Worm (Caenorhabditis elegans) whole organism, young adult: ENCODE measurements around the gene C29F9.2.

Source experiments
- B0261.1 ChIP-seq: sonication (generic microtip); optimal IDR thresholded peaks from 2 replicates; lab custom pipeline; 2016; ENCODE audit warnings: mild to moderate bottlenecking, missing genetic modification characterization, moderate library complexity, missing compliant biosample characterization
- B0336.3 ChIP-seq: fragments of 200-800 bp; sonication (Bioruptor generic); IDR thresholded peaks from 2 replicates; pipeline ENCODE4 v1.3.6; 2022; ENCODE audit warnings: missing genetic modification characterization, missing compliant biosample characterization
- F10E7.11 ChIP-seq: sonication (generic microtip); optimal IDR thresholded peaks from 2 replicates; lab custom pipeline; 2017; ENCODE audit warnings: mild to moderate bottlenecking, missing genetic modification characterization, moderate library complexity, missing compliant biosample characterization
- F33H1.4 ChIP-seq: fragments of 200-800 bp; sonication (Bioruptor generic); IDR thresholded peaks from 2 replicates; pipeline ENCODE4 v1.3.6; 2022; ENCODE audit warnings: missing genetic modification reagents, missing genetic modification characterization, missing compliant biosample characterization
- F55B11.4 ChIP-seq: sonication (generic microtip); optimal IDR thresholded peaks from 2 replicates; lab custom pipeline; 2016; ENCODE audit warnings: missing compliant biosample characterization, missing genetic modification characterization, borderline replicate concordance; ENCODE audit not compliant: insufficient read depth
- K12H6.12 ChIP-seq: fragments of 200-800 bp; sonication (Bioruptor generic); optimal IDR thresholded peaks from 2 replicates; lab custom pipeline; 2018; ENCODE audit warnings: mild to moderate bottlenecking, missing genetic modification characterization, missing compliant biosample characterization
- T07F8.4 ChIP-seq: sonication (generic microtip); optimal IDR thresholded peaks from 2 replicates; lab custom pipeline; 2016; ENCODE audit warnings: mild to moderate bottlenecking, missing genetic modification characterization, moderate library complexity, missing compliant biosample characterization
- akir-1 ChIP-seq: fragments of 200-800 bp; sonication (Bioruptor generic); optimal IDR thresholded peaks from 2 replicates; lab custom pipeline; 2018; ENCODE audit warnings: mild to moderate bottlenecking, missing genetic modification characterization, moderate library complexity, missing compliant biosample characterization
- aptf-2 ChIP-seq: fragments of 200-800 bp; sonication (Bioruptor generic); conservative IDR thresholded peaks from 2 replicates; pipeline ENCODE4 v1.3.6; 2022; ENCODE audit warnings: missing genetic modification reagents, missing genetic modification characterization, missing compliant biosample characterization
- atf-7 ChIP-seq: sonication (generic microtip); optimal IDR thresholded peaks from 2 replicates; lab custom pipeline; 2017; ENCODE audit warnings: mild to moderate bottlenecking, missing genetic modification characterization, missing compliant biosample characterization
- athp-1 ChIP-seq: sonication (generic microtip); optimal IDR thresholded peaks from 2 replicates; lab custom pipeline; 2017; ENCODE audit warnings: mild to moderate bottlenecking, missing genetic modification characterization, missing compliant biosample characterization
- attf-5 ChIP-seq: fragments of 200-800 bp; sonication (Bioruptor generic); optimal IDR thresholded peaks from 2 replicates; lab custom pipeline; 2018; ENCODE audit warnings: mild to moderate bottlenecking, missing genetic modification characterization, missing compliant biosample characterization
- bed-1 ChIP-seq: fragments of 200-800 bp; sonication (Bioruptor generic); IDR thresholded peaks from 2 replicates; pipeline ENCODE4 v1.3.6; 2022; ENCODE audit warnings: missing genetic modification reagents, missing genetic modification characterization, missing compliant biosample characterization
- cebp-1 ChIP-seq, 2 experiments: fragments of 200-800 bp in 1 of 2; sonication (Bioruptor generic) in 1 of 2; sonication (generic microtip) in 1 of 2; IDR thresholded peaks in 1 of 2; optimal IDR thresholded peaks in 1 of 2; 2 replicates each; pipeline versions ENCODE4 v1.3.6 to Lab custom; 2017 to 2022; ENCODE audit warnings: missing compliant biosample characterization in 2 of 2, missing genetic modification characterization in 2 of 2, mild to moderate bottlenecking in 1 of 2, missing genetic modification reagents in 1 of 2, moderate library complexity in 1 of 2
- ceh-27 ChIP-seq: fragments of 200-800 bp; sonication (Bioruptor generic); optimal IDR thresholded peaks from 2 replicates; lab custom pipeline; 2018; ENCODE audit warnings: mild to moderate bottlenecking, missing genetic modification characterization, moderate library complexity, missing compliant biosample characterization
- ceh-91 ChIP-seq: fragments of 200-800 bp; sonication (Bioruptor generic); IDR thresholded peaks from 2 replicates; pipeline ENCODE4 v1.3.6; 2022; ENCODE audit warnings: missing genetic modification reagents, missing genetic modification characterization, missing compliant biosample characterization
- dpl-1 ChIP-seq: fragments of 150-350 bp; optimal IDR thresholded peaks from 2 replicates; lab custom pipeline; 2014; ENCODE audit warnings: missing biosample characterization, missing genetic modification reagents, missing genetic modification characterization
- efl-1 ChIP-seq: fragments of 150-350 bp; optimal IDR thresholded peaks from 2 replicates; lab custom pipeline; 2014; ENCODE audit warnings: missing biosample characterization, missing genetic modification reagents, missing genetic modification characterization
- egl-44 ChIP-seq: fragments of 200-800 bp; sonication (Bioruptor generic); IDR thresholded peaks from 2 replicates; pipeline ENCODE4 v1.3.6; 2022; ENCODE audit warnings: missing genetic modification reagents, missing genetic modification characterization, missing compliant biosample characterization
- egrh-3 ChIP-seq: fragments of 200-800 bp; sonication (Bioruptor generic); IDR thresholded peaks from 2 replicates; pipeline ENCODE4 v1.3.6; 2022; ENCODE audit warnings: missing genetic modification reagents, missing genetic modification characterization, missing compliant biosample characterization
- hlh-12 ChIP-seq: sonication (generic microtip); optimal IDR thresholded peaks from 2 replicates; lab custom pipeline; 2016; ENCODE audit warnings: missing genetic modification characterization, missing compliant biosample characterization
- hsf-1 ChIP-seq: fragments of 200-800 bp; sonication (Bioruptor generic); IDR thresholded peaks from 2 replicates; pipeline ENCODE4 v1.3.6; 2022; ENCODE audit warnings: missing genetic modification reagents, missing genetic modification characterization, missing compliant biosample characterization
- let-526 ChIP-seq: fragments of 200-800 bp; sonication (Bioruptor generic); IDR thresholded peaks from 2 replicates; pipeline ENCODE4 v1.3.6; 2022; ENCODE audit warnings: missing genetic modification reagents, missing genetic modification characterization, missing compliant biosample characterization
- let-607 ChIP-seq, 2 experiments: fragments of 200-800 bp in 1 of 2; sonication (Bioruptor generic) in 1 of 2; sonication (generic microtip) in 1 of 2; optimal IDR thresholded peaks; 2 replicates each; lab custom pipeline; 2016 to 2018; ENCODE audit warnings: mild to moderate bottlenecking in 2 of 2, missing compliant biosample characterization in 2 of 2, missing genetic modification characterization in 2 of 2, moderate library complexity in 2 of 2, missing genotype in 1 of 2
- nhr-179 ChIP-seq: sonication (generic microtip); optimal IDR thresholded peaks from 2 replicates; lab custom pipeline; 2016; ENCODE audit warnings: mild to moderate bottlenecking, missing genetic modification characterization, missing compliant biosample characterization
- nhr-80 ChIP-seq: sonication (generic microtip); optimal IDR thresholded peaks from 2 replicates; lab custom pipeline; 2016; ENCODE audit warnings: missing genetic modification characterization, missing compliant biosample characterization
- rcor-1 ChIP-seq: fragments of 200-800 bp; sonication (Bioruptor generic); IDR thresholded peaks from 2 replicates; pipeline ENCODE4 v1.3.6; 2022; ENCODE audit warnings: missing genetic modification reagents, missing genetic modification characterization, missing compliant biosample characterization
- rpc-1 ChIP-seq, 2 experiments: fragments of 150-350 bp in 1 of 2; sonication (generic microtip) in 1 of 2; optimal IDR thresholded peaks; 2 replicates each; lab custom pipeline; 2014 to 2018; ENCODE audit warnings: missing biosample characterization in 1 of 2, missing genetic modification characterization in 1 of 2, missing genetic modification reagents in 1 of 2, missing genotype in 1 of 2
- tbx-9 ChIP-seq: sonication (generic microtip); optimal IDR thresholded peaks from 2 replicates; lab custom pipeline; 2016; ENCODE audit warnings: borderline replicate concordance, missing genetic modification characterization, inconsistent platforms, missing compliant biosample characterization
- xnd-1 ChIP-seq: sonication (generic microtip); optimal IDR thresholded peaks from 2 replicates; lab custom pipeline; 2016; ENCODE audit warnings: missing genotype, missing genetic modification reagents, missing genetic modification characterization, missing compliant biosample characterization
- zim-3 ChIP-seq: sonication (generic microtip); optimal IDR thresholded peaks from 2 replicates; lab custom pipeline; 2017; ENCODE audit warnings: mild to moderate bottlenecking, missing genetic modification characterization, moderate library complexity, missing compliant biosample characterization
- ztf-22 ChIP-seq: fragments of 200-800 bp; sonication (Bioruptor generic); optimal IDR thresholded peaks from 2 replicates; lab custom pipeline; 2018; ENCODE audit warnings: mild to moderate bottlenecking, missing genetic modification characterization, moderate library complexity, missing compliant biosample characterization

The C29F9.2 gene

DNA sequence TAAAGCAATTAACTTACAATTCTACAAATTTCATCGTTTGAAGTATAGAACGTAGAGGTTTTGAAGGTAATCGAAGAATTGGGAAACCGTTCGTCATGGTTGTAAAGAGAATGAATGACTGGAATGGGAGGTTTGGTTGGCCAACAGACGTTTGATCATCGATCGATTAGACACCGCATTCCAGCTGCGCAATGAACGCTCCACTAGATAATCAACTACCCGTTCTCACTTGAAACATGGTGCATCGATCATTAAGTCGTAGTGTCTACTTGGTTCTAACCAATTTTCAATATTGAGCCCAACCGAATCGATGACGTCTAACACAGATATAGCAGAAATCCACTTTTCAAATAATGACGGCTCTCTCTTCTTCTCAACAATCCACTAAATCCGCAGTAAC, 12.4 kb downstream of the C29F9.2 start, which contains the start of gene fbxb-82:
fbxb-82 (minus strand) TSS at position 101 of the 400 bp plus-strand sequence.
- TF ChIP-seq ztf-22 (GFP tag; lab: Kevin White, UChicago) (no peak), ceh-91 (GFP tag; lab: Robert Waterston, UW) (no peak), attf-5 (no peak), hsf-1 (GFP tag; lab: Robert Waterston, UW) (no peak), cebp-1 (GFP tag; IDR thresholded peaks at IDR 0.05; lab: Robert Waterston, UW) (no peak), cebp-1 (tag; optimal IDR thresholded peaks at IDR 0.05; lab: Kevin White, UChicago) (no peak), nhr-179 (tag; lab: Kevin White, UChicago) (no peak), xnd-1 (tag; lab: Kevin White, UChicago) (no peak), ceh-27 (GFP tag; lab: Kevin White, UChicago) (no peak)

DNA sequence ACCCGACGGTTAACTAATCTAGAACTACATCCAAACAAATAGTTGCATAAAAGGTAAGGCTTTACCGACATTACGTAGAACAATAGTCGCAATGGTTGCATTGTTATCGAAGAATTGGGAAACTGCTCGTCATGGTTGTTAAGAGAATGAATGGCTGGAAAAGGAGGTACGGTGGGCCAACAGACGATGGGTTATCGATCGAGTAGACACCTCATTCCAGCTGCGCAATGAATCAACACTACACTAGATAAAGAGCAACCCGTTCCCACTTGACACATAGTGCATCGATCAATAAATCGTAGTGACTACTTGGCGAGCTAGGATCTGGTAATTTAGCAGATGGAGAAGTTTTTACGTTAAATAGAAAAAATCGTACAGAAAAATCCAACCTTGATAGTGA, 14.3 kb downstream of the C29F9.2 start, which contains the start of the genes T17A3.12 and fbxb-83:
T17A3.12 (minus strand) TSS at position 101 of the 400 bp plus-strand sequence.
fbxb-83 (minus strand) TSS at position 134 of the 400 bp plus-strand sequence.
- no peak for TF ChIP-seq athp-1 (tag; lab: Kevin White, UChicago)
- TF ChIP-seq egl-44 (GFP tag; lab: Robert Waterston, UW) = no peak
- TF ChIP-seq rcor-1 (GFP tag; lab: Robert Waterston, UW) = no peak
- no peak for TF ChIP-seq aptf-2 (GFP tag; lab: Robert Waterston, UW)
- TF ChIP-seq T07F8.4 (tag; lab: Kevin White, UChicago) = no peak
- TF ChIP-seq let-526 (GFP tag; lab: Robert Waterston, UW) = no peak
- TF ChIP-seq hlh-12 (tag; lab: Kevin White, UChicago) = no peak
- no peak for TF ChIP-seq rpc-1 (optimal IDR thresholded peaks at IDR 0.05; lab: Kevin White, UChicago)
- TF ChIP-seq rpc-1 (tag; optimal IDR thresholded peaks at IDR 0.05; lab: Kevin White, UChicago) = no peak
- no peak for TF ChIP-seq F10E7.11 (tag; lab: Kevin White, UChicago)
- no peak for TF ChIP-seq atf-7 (tag; lab: Kevin White, UChicago)
- no peak for TF ChIP-seq K12H6.12 (tag; lab: Kevin White, UChicago)
- TF ChIP-seq akir-1 = no peak
- no peak for TF ChIP-seq F33H1.4 (GFP tag; lab: Robert Waterston, UW)
- no peak for TF ChIP-seq egrh-3 (GFP tag; lab: Robert Waterston, UW)
- TF ChIP-seq tbx-9 (tag; lab: Kevin White, UChicago) = no peak
- no peak for TF ChIP-seq zim-3 (tag; lab: Kevin White, UChicago)
- no peak for TF ChIP-seq dpl-1
- no peak for TF ChIP-seq ceh-91 (GFP tag; lab: Robert Waterston, UW)

DNA sequence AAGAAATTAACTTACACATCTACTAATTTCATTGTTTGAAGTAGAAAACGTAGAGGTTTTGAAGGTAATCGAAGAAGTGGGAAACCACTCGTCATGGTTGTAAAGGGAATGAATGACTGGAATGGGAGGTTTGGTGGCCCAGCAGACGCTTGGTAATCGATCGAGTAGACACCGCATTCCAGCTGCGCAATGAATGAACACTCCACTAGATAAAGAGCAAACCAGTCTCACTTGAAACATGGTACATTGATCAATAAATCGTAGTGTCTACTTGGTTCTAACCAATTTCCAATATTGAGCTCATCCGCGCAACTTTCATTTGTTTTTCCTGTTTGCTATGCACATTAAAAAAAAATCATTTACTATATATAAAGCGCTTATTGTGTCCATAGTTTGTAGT, 15.6 kb downstream of the C29F9.2 start, which contains the start of gene fbxb-84:
fbxb-84 (minus strand) TSS at position 101 of the 400 bp plus-strand sequence.
- TF ChIP-seq efl-1 (GFP tag; lab: Kevin White, UChicago) (no peak), let-607 (tag; optimal IDR thresholded peaks at IDR 0.05; lab: Kevin White, UChicago) (no peak), bed-1 (GFP tag; lab: Robert Waterston, UW) (no peak), B0261.1 (no peak), B0336.3 (GFP tag; lab: Robert Waterston, UW) (no peak)

DNA sequence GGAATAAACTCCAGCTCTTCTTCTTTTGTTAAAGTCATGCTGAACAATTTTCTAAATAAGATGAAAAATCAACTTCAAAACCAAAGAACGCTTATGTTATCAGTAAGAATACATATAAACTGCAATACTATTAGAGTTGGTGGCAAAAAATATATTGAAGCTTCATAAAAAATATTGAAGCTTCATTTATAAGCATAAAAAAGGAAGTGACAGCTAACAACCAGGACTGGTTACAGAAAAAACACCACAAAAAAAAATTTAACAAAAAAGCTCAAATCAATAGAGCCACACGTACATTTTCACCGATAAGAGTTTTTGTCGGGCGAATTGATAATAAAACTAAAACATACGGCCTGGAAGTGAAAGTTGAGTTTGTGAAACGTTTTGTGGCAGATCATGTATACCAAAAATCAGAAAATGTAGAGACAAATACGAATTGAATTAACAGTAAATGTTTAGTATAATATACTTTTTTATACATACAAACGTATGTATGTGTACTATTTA, 16.9 kb downstream of the C29F9.2 start, which contains the start of gene sqst-5:
sqst-5 (minus strand) TSS at position 51 of the 507 bp plus-strand sequence.
- TF ChIP-seq F55B11.4 (tag; lab: Kevin White, UChicago) (no peak), zim-3 (tag; lab: Kevin White, UChicago) (no peak), nhr-80 (tag; lab: Kevin White, UChicago) (peak; percentile 69)
- TF ChIP-seq, all 124 proteins: peak for 1
